Worm (Caenorhabditis elegans): ENCODE data around the gene lmd-3.

DNA sequence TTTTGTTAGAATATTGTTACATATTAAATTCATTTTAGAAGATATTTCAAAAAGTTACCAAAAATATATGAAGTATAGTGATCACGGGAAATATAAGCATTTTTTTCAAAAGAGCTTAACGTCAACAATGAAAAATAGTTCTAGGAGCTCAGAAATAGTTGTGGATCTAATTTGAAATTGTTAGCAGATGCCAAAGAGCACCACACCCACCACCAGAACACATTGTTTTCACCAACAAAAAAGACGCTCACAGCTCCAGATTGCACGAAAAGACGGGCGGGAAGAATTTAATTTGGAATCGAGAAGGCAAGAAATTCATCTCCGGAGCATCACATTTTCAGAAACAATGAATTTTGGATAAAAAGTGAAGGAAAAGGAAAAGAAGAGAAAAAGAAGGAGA is 26.3 kb upstream of the lmd-3 start, which contains the start of gene gplb-1:
- TF ChIP-seq flt-1 (GFP tag; IDR thresholded peaks at IDR 0.05) (no peak), ztf-23 (GFP tag; IDR thresholded peaks at IDR 0.05) (no peak), ztf-29 (GFP tag; IDR thresholded peaks at IDR 0.05) (no peak), ref-1 (GFP tag; conservative IDR thresholded peaks at IDR 0.05) (no peak), T22C8.4 (GFP tag; IDR thresholded peaks at IDR 0.05) (no peak), tab-1 (GFP tag; IDR thresholded peaks at IDR 0.05) (no peak), cog-1 (tag; optimal IDR thresholded peaks at IDR 0.05) (no peak), klf-2 (GFP tag; conservative IDR thresholded peaks at IDR 0.05) (no peak), med-1 (GFP tag; optimal IDR thresholded peaks at IDR 0.05; ENCODE audit: insufficient read depth) (no peak)
